Fruit fly (Drosophila melanogaster) whole organism, wandering third instar larva: Measurements from ENCODE around the gene CG8664.

ENCODE experiments used
- Abd-B ChIP-seq: fragments of >200 bp; optimal IDR thresholded peaks from 2 replicates; lab custom pipeline; 2017; ENCODE audit warnings: missing biosample characterization, missing genetic modification characterization
- CG32264 ChIP-seq: fragments of 200-800 bp; sonication (Bioruptor generic); optimal IDR thresholded peaks from 2 replicates; lab custom pipeline; 2016; ENCODE audit warnings: missing biosample characterization, missing genetic modification characterization
- CG9705 ChIP-seq: fragments of 200-800 bp; sonication (Bioruptor generic); optimal IDR thresholded peaks from 2 replicates; lab custom pipeline; 2018; ENCODE audit warnings: missing biosample characterization, mild to moderate bottlenecking, missing genetic modification characterization
- CrebA ChIP-seq: fragments of 200-800 bp; sonication (Bioruptor generic); optimal IDR thresholded peaks from 2 replicates; lab custom pipeline; 2016; ENCODE audit warnings: missing biosample characterization, mild to moderate bottlenecking, missing genetic modification characterization, borderline replicate concordance
- Dif ChIP-seq: fragments of 200-275, 200-300 bp; sonication (Bioruptor generic); optimal IDR thresholded peaks from 2 replicates; lab custom pipeline; 2018; ENCODE audit warnings: missing biosample characterization, missing genetic modification characterization; ENCODE audit not compliant: partially characterized antibody
- GATAd ChIP-seq: sonication (Bioruptor generic); optimal IDR thresholded peaks from 2 replicates; lab custom pipeline; 2016; ENCODE audit warnings: missing biosample characterization, missing genetic modification characterization
- HLH106 ChIP-seq: fragments of 200-800 bp; optimal IDR thresholded peaks from 3 replicates; lab custom pipeline; 2019; ENCODE audit warnings: missing biosample characterization, mild to moderate bottlenecking, missing genetic modification characterization, moderate library complexity
- Hnf4 ChIP-seq: fragments of 200-800 bp; sonication (Bioruptor generic); optimal IDR thresholded peaks from 2 replicates; lab custom pipeline; 2016; ENCODE audit warnings: missing biosample characterization, mild to moderate bottlenecking, missing genetic modification characterization
- Hr83 ChIP-seq: fragments of 200-300 bp; sonication (Bioruptor generic); optimal IDR thresholded peaks from 2 replicates; lab custom pipeline; 2016; ENCODE audit warnings: missing biosample characterization, mild to moderate bottlenecking, missing genetic modification characterization, moderate library complexity; ENCODE audit not compliant: poor library complexity, severe bottlenecking
- Mio ChIP-seq: sonication (Bioruptor generic); optimal IDR thresholded peaks from 2 replicates; lab custom pipeline; 2016; ENCODE audit warnings: missing biosample characterization, missing genetic modification characterization
- Myc ChIP-seq: fragments of >200 bp; optimal IDR thresholded peaks from 2 replicates; lab custom pipeline; 2017
- N ChIP-seq: fragments of >200 bp; optimal IDR thresholded peaks from 2 replicates; lab custom pipeline; 2018; ENCODE audit warnings: missing biosample characterization, missing external identifiers, missing genetic modification characterization
- OdsH ChIP-seq: fragments of 200-800 bp; sonication (Bioruptor generic); optimal IDR thresholded peaks from 2 replicates; lab custom pipeline; 2016; ENCODE audit warnings: missing biosample characterization, mild to moderate bottlenecking, missing genetic modification characterization
- Rel ChIP-seq, 2 experiments: fragments of 200-800 bp; sonication (Bioruptor generic) in 1 of 2; optimal IDR thresholded peaks; 2 replicates in 1 of 2; 3 replicates in 1 of 2; lab custom pipeline; 2016 to 2019; ENCODE audit warnings: mild to moderate bottlenecking in 2 of 2, missing biosample characterization in 2 of 2, missing genetic modification characterization in 2 of 2, moderate library complexity in 1 of 2
- Vsx2 ChIP-seq: fragments of 200-300, 225-300 bp; sonication (Bioruptor generic); optimal IDR thresholded peaks from 2 replicates; lab custom pipeline; 2018; ENCODE audit warnings: missing biosample characterization, missing genetic modification characterization; ENCODE audit not compliant: partially characterized antibody
- br ChIP-seq: fragments of 200-800 bp; sonication (Bioruptor generic); optimal IDR thresholded peaks from 2 replicates; lab custom pipeline; 2016; ENCODE audit warnings: missing biosample characterization, missing genetic modification characterization
- brk ChIP-seq: fragments of 200-800 bp; sonication (Bioruptor generic); optimal IDR thresholded peaks from 2 replicates; lab custom pipeline; 2016; ENCODE audit warnings: missing biosample characterization, mild to moderate bottlenecking, missing genetic modification characterization
- dmrt93B ChIP-seq: fragments of 200-800 bp; sonication (Bioruptor generic); optimal IDR thresholded peaks from 2 replicates; lab custom pipeline; 2018; ENCODE audit warnings: missing biosample characterization, mild to moderate bottlenecking, missing genetic modification characterization
- dsf ChIP-seq: sonication (Bioruptor generic); optimal IDR thresholded peaks from 2 replicates; lab custom pipeline; 2016; ENCODE audit warnings: missing biosample characterization, missing genetic modification characterization, borderline replicate concordance
- ey ChIP-seq: fragments of 200-800 bp; sonication (Bioruptor generic); optimal IDR thresholded peaks from 2 replicates; lab custom pipeline; 2016; ENCODE audit warnings: missing biosample characterization, missing genetic modification characterization
- foxo ChIP-seq, 2 experiments: fragments of 200-800 bp; sonication (Bioruptor generic); optimal IDR thresholded peaks; 2 replicates in 1 of 2; 3 replicates in 1 of 2; lab custom pipeline; 2016 to 2017; ENCODE audit warnings: missing biosample characterization in 2 of 2, missing genetic modification characterization in 2 of 2
- fru ChIP-seq: fragments of 200-800 bp; sonication (Bioruptor generic); optimal IDR thresholded peaks from 3 replicates; lab custom pipeline; 2016; ENCODE audit warnings: missing biosample characterization, mild to moderate bottlenecking, missing genetic modification characterization
- h ChIP-seq: fragments of 200-800 bp; sonication (Bioruptor generic); optimal IDR thresholded peaks from 3 replicates; lab custom pipeline; 2016; ENCODE audit warnings: missing biosample characterization, mild to moderate bottlenecking, missing genetic modification characterization
- jim ChIP-seq: fragments of 175-275, 200-325 bp; sonication (Bioruptor generic); optimal IDR thresholded peaks from 2 replicates; lab custom pipeline; 2016; ENCODE audit warnings: missing biosample characterization, mild to moderate bottlenecking, missing genetic modification characterization
- lola ChIP-seq: fragments of >200 bp; optimal IDR thresholded peaks from 2 replicates; lab custom pipeline; 2017; ENCODE audit warnings: missing biosample characterization, missing genetic modification characterization
- pan ChIP-seq: fragments of >200 bp; optimal IDR thresholded peaks from 2 replicates; lab custom pipeline; 2017
- psq ChIP-seq: fragments of 200-800 bp; sonication (Bioruptor generic); optimal IDR thresholded peaks from 3 replicates; lab custom pipeline; 2017; ENCODE audit warnings: missing biosample characterization, mild to moderate bottlenecking, missing genetic modification characterization, moderate library complexity
- rgr ChIP-seq: fragments of 200-800 bp; sonication (Bioruptor generic); optimal IDR thresholded peaks from 3 replicates; lab custom pipeline; 2016; ENCODE audit warnings: missing biosample characterization, mild to moderate bottlenecking, missing genetic modification characterization
- sage ChIP-seq: fragments of 200-800 bp; sonication (Bioruptor generic); optimal IDR thresholded peaks from 2 replicates; lab custom pipeline; 2016; ENCODE audit warnings: missing biosample characterization, mild to moderate bottlenecking, missing genetic modification characterization
- tai ChIP-seq: sonication (Bioruptor generic); optimal IDR thresholded peaks from 2 replicates; lab custom pipeline; 2016; ENCODE audit warnings: missing biosample characterization, missing genetic modification characterization
- woc ChIP-seq: sonication (Bioruptor generic); optimal IDR thresholded peaks from 2 replicates; lab custom pipeline; 2016; ENCODE audit warnings: missing biosample characterization, mild to moderate bottlenecking, missing genetic modification characterization

Gene CG8664

DNA sequence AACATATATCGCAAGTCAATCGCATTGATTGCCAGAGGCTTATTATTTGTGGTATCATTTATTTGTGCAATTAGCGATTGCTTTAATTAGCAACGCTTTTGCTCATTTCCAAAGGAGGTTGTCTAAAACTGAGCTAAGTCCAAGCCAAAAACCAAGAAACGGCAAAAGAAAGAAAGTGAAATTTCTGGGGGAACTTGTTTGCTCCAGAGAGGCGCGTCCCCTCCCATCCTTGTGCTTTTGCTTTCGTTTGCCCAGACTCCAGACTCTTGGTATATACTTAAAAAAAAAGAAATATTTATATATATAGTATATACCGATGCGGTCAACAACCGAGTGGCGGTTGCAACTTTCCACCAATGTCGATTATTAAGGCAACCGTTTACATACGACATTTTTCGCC is 28.4 kb downstream of the CG8664 start:
- no peak for TF ChIP-seq lola (GFP tag; lab: Kevin White, UChicago)
- no peak for TF ChIP-seq CG9705 (GFP tag; lab: Kevin White, UChicago)
- no peak for TF ChIP-seq foxo (GFP tag; optimal IDR thresholded peaks at IDR 0.05; lab: Kevin White, UChicago)
- no peak for TF ChIP-seq CrebA
- no peak for TF ChIP-seq Hr83 (GFP tag; lab: Kevin White, UChicago)
- TF ChIP-seq psq: no peak
- no peak for TF ChIP-seq Myc (lab: Kevin White, UChicago)
- TF ChIP-seq N (GFP tag; lab: Kevin White, UChicago): no peak
- TF ChIP-seq br (GFP tag; lab: Kevin White, UChicago): no peak
- no peak for TF ChIP-seq pan (lab: Kevin White, UChicago)
- no peak for TF ChIP-seq Dif (GFP tag; lab: Kevin White, UChicago)
- TF ChIP-seq Abd-B (GFP tag; lab: Kevin White, UChicago): no peak
- no peak for TF ChIP-seq dsf (GFP tag; lab: Kevin White, UChicago)
- no peak for TF ChIP-seq brk (GFP tag; lab: Kevin White, UChicago)
- TF ChIP-seq Rel (GFP tag; optimal IDR thresholded peaks at IDR 0.05; lab: Kevin White, UChicago): no peak
- TF ChIP-seq Rel (tag; optimal IDR thresholded peaks at IDR 0.05; lab: Kevin White, UChicago): no peak
- TF ChIP-seq tai (GFP tag; lab: Kevin White, UChicago): no peak

DNA sequence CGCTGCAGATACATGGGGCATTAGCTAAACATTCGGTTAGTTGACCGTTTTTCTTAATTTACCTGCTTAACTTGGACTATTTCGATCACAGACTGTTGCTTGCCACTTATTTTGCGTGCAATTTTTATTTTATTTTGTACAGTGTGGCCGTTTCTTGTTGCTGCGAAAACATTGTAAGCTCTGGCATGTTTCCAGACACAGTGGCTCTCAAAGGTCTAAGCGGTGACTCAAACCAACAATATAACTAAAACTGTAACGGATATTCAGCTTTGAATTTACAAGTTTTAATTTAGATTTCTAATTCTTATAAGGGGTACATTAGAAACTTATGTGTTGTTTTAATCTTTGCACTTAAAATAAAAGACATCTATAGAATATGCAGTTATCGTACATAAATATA is 33.2 kb downstream of the CG8664 start, which contains the start of gene CG8675:
Gene CG8675 (minus strand): TSS at position 177 of the 400 bp plus-strand sequence.
- TF ChIP-seq Myc (lab: Kevin White, UChicago) (peak; percentile 86), OdsH (GFP tag; lab: Kevin White, UChicago) (no peak)

DNA sequence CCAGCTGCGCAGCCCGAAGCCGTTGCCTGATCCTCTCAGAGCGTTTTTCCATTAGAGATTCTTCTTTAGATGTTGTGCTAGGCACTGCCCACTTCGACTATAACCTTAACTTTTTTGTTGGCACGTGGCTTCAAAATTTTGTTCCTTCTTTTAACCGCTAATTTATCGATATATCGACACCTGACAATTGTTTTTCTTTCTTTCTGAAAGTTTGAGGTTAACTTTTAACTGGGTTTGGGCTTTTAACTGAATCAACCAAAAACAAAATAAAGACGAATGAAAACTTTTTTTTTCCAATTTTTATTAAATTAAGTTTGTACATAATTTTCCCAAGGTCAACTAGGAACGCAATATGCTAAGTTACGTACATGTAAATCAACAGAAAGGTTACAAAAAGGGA is 35.6 kb downstream of the CG8664 start, which contains the start of gene CG42854:
Gene CG42854 (minus strand): TSS at position 101 of the 400 bp plus-strand sequence.
- no peak for TF ChIP-seq Rel (GFP tag; optimal IDR thresholded peaks at IDR 0.05; lab: Kevin White, UChicago)
- TF ChIP-seq Rel (tag; optimal IDR thresholded peaks at IDR 0.05; lab: Kevin White, UChicago): no peak
- no peak for TF ChIP-seq brk (GFP tag; lab: Kevin White, UChicago)
- no peak for TF ChIP-seq psq
- no peak for TF ChIP-seq Mio (GFP tag; lab: Kevin White, UChicago)
- no peak for TF ChIP-seq fru (GFP tag; lab: Kevin White, UChicago)
- no peak for TF ChIP-seq CG9705 (GFP tag; lab: Kevin White, UChicago)
- no peak for TF ChIP-seq foxo (GFP tag; optimal IDR thresholded peaks at IDR 0.05; lab: Kevin White, UChicago)
- no peak for TF ChIP-seq woc
- TF ChIP-seq Vsx2: no peak
- TF ChIP-seq Hr83 (GFP tag; lab: Kevin White, UChicago): no peak
- no peak for TF ChIP-seq CG32264 (GFP tag; lab: Kevin White, UChicago)
- TF ChIP-seq Myc (lab: Kevin White, UChicago): no peak
- TF ChIP-seq h (GFP tag; lab: Kevin White, UChicago): no peak
- no peak for TF ChIP-seq OdsH (GFP tag; lab: Kevin White, UChicago)
- TF ChIP-seq Hnf4: no peak
- TF ChIP-seq Dif (GFP tag; lab: Kevin White, UChicago): no peak
- TF ChIP-seq sage: no peak
- no peak for TF ChIP-seq jim (GFP tag; lab: Kevin White, UChicago)

DNA sequence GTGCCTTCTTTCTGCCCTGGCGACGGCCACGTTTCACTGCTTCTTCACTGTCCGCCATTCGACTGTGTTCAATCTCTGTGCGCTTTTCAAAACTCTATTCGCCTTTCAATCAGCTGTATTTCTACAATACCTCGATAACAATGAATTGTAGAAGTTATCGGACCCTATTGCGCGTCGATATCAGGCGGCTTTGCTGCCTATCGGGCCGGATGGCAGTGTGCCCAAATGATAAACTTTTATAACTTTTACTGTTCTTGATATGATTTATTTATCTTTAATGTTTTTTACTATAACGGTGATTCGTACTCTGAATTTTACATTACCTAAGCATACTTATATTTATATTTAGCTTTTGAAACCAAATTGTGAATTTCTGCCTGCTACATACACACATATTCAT is 37.7 kb downstream of the CG8664 start, which contains the start of gene CG8915:
Gene CG8915 (minus strand): TSS at position 148 of the 400 bp plus-strand sequence.
- TF ChIP-seq rgr (GFP tag; lab: Kevin White, UChicago) (peak; percentile 32), tai (GFP tag; lab: Kevin White, UChicago) (no peak), GATAd (no peak)

dm6 chrX:17237421-17237820 is 45.1 kb downstream of the CG8664 start:
- peak in 1 of 2 experiments; percentile 18 for TF ChIP-seq foxo (GFP tag; optimal IDR thresholded peaks at IDR 0.05; lab: Kevin White, UChicago)
- TF ChIP-seq psq: peak; percentile 42
- no peak for TF ChIP-seq woc
- TF ChIP-seq Dif (GFP tag; lab: Kevin White, UChicago): no peak
- TF ChIP-seq dmrt93B (GFP tag; lab: Kevin White, UChicago): peak; percentile 2
- TF ChIP-seq ey: peak; percentile 21
- peak; percentile 27 for TF ChIP-seq HLH106 (tag; lab: Kevin White, UChicago)
- TF ChIP-seq fru (GFP tag; lab: Kevin White, UChicago): peak; percentile 32
- TF ChIP-seq rgr (GFP tag; lab: Kevin White, UChicago): peak; percentile 52
- peak; percentile 49 for TF ChIP-seq h (GFP tag; lab: Kevin White, UChicago)
- TF ChIP-seq OdsH (GFP tag; lab: Kevin White, UChicago): peak; percentile 54
